Fruit fly (Drosophila melanogaster) S2 (cell line): ENCODE measurements around the gene CG13937.

Source experiments
- CG8478 ChIP-seq: fragments of >200 bp; optimal IDR thresholded peaks from 2 replicates; lab custom pipeline; 2018
- CTCF ChIP-seq, 2 experiments: fragments of >200 bp; optimal IDR thresholded peaks; 2 replicates each; lab custom pipeline; 2018

DNA sequence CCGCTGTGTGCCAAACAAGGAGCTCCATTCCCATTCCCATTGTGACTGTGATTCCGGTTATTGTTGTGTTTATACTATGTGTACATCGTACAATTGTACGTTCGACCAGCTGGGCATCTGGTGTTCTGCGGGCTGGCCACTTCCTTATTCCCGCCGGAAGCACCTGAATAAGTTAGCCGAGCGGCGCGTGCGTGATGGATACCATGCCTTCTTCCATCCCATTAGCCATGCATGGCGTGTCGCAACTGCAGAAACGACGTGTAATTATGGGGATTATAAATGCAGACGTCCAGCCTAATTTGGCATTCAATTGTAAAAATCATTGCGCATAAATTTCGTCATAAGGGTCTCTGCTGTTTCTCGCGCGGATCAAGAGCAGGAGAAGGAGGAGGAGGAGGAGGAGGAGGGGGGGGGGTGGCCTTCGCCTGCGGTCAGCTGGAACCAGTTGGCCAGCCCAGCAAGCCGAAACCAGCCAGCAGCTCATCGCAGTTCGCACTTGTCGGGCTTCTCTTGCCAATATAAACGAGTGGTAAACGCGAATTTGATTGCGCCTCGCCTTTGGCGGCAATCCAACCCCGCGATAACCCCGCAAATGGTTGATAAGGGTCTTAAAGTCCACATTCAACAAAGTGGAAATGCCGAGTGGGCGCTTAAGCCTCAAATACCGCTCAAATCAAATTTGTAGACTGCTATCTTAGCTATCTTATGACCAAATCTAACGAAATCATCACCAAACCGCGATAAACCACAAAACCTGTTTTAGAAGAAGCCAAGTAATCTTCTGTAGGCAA lies 16.6 kb downstream of the CG13937 start:
- TF ChIP-seq CG8478, result no peak
- TF ChIP-seq CTCF (optimal IDR thresholded peaks at IDR 0.05; lab: Kevin White, UChicago), result no peak
